Worm (Caenorhabditis elegans): ENCODE results near the gene Y47D3A.14.
A peak's percentile ranks its signal among the peaks of the same experiment; 100 is the strongest.

Y47D3A.14 gene

DNA sequence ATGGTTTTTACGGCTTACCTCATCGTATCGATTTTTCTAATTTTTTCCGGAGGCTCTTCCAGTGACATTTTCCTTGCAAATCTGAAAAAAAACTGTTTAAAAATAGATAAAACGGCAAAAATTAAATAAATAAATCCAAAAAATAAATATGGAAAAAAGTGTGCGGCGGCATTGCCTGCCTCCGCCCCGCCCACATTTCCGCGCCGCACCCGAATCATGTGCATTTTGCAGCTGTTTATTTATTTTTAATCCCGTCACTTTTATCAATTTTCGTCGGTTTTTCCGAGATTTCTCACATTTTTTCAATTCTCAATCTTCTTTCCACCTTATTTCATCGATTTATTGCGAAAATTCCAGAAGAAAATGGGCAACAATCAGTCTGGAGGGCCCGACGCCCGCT is at the start of gene Y47D3A.14, which contains the start of gene aakb-2 (continued):
- TF ChIP-seq nhr-28 (tag; optimal IDR thresholded peaks at IDR 0.05) (no peak), ceh-63 (GFP tag; optimal IDR thresholded peaks at IDR 0.05) (no peak), aha-1 (tag; optimal IDR thresholded peaks at IDR 0.05) (no peak), ceh-82 (tag; optimal IDR thresholded peaks at IDR 0.05) (peak; percentile 14 to 56 (median 33)), mab-9 (GFP tag; IDR thresholded peaks at IDR 0.05) (no peak), lin-39 (tag; optimal IDR thresholded peaks at IDR 0.05) (no peak), efl-1 (optimal IDR thresholded peaks at IDR 0.05) (peak; percentile 19 to 49), efl-1 (GFP tag; optimal IDR thresholded peaks at IDR 0.05 in 1 of 2) (peak in 1 of 2 experiments; percentile 60), lin-13 (GFP tag; optimal IDR thresholded peaks at IDR 0.05) (no peak), grh-1 (GFP tag; IDR thresholded peaks at IDR 0.05) (no peak), zip-4 (GFP tag; optimal IDR thresholded peaks at IDR 0.05) (no peak), unc-130 (tag; optimal IDR thresholded peaks at IDR 0.05) (peak; percentile 87), hlh-17 (GFP tag; optimal IDR thresholded peaks at IDR 0.05; ENCODE audit: borderline replicate concordance) (no peak), ceh-90 (tag; optimal IDR thresholded peaks at IDR 0.05) (no peak), nhr-90 (tag; optimal IDR thresholded peaks at IDR 0.05; ENCODE audit: poor library complexity) (peak; percentile 38), elt-2 (tag; optimal IDR thresholded peaks at IDR 0.05) (no peak), dsc-1 (tag; optimal IDR thresholded peaks at IDR 0.05) (peak; percentile 28), lir-3 (tag; optimal IDR thresholded peaks at IDR 0.05; ENCODE audit: poor library complexity) (no peak), elt-3 (tag; optimal IDR thresholded peaks at IDR 0.05) (peak in 1 of 6 experiments; percentile 24), xbp-1 (tag; optimal IDR thresholded peaks at IDR 0.05) (peak; percentile 55), nhr-47 (tag; optimal IDR thresholded peaks at IDR 0.05) (peak; percentile 53), zag-1 (tag; optimal IDR thresholded peaks at IDR 0.05) (no peak), unc-62 (GFP tag; optimal IDR thresholded peaks at IDR 0.05) (no peak), tbx-2 (tag; optimal IDR thresholded peaks at IDR 0.05) (peak; percentile 52), C34B4.2 (tag; optimal IDR thresholded peaks at IDR 0.05) (no peak), egl-27 (tag; optimal IDR thresholded peaks at IDR 0.05) (no peak), mef-2 (tag; optimal IDR thresholded peaks at IDR 0.05) (no peak), lin-14 (GFP tag; optimal IDR thresholded peaks at IDR 0.05) (peak; percentile 64), irx-1 (tag; optimal IDR thresholded peaks at IDR 0.05) (no peak), C16A3.4 (tag; optimal IDR thresholded peaks at IDR 0.05) (peak; percentile 62)

DNA sequence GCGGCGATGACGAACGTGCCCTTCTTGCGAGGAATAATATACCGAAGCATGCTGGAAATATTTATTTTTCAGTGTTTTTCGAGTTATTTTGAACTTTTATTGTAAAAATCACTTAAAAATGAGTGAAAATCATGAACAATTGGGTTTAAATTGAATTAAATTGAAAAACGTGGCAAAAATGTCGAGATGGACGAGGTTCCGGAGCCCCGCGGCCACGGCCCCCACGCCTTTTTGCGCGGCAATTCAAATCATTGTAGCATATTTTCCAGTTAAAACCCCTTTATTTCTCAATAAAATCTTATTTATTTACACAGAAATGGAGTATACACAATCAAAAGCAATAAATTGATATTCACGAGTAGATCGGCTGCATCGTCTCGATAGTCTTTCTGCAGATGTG is 49.4 kb upstream of the Y47D3A.14 start:
- TF ChIP-seq jun-1 (tag; optimal IDR thresholded peaks at IDR 0.05) = no peak
- TF ChIP-seq irx-1 (tag; optimal IDR thresholded peaks at IDR 0.05) = peak; percentile 68
- peak; percentile 18 for TF ChIP-seq mep-1 (tag; optimal IDR thresholded peaks at IDR 0.05)
- no peak for TF ChIP-seq aly-2 (tag; optimal IDR thresholded peaks at IDR 0.05)
- no peak for TF ChIP-seq C16A3.4 (tag; optimal IDR thresholded peaks at IDR 0.05)
- TF ChIP-seq unc-130 (tag; optimal IDR thresholded peaks at IDR 0.05) = no peak
- TF ChIP-seq swsn-7 (tag; optimal IDR thresholded peaks at IDR 0.05) = no peak
- peak; percentile 64 for TF ChIP-seq fkh-4 (tag; optimal IDR thresholded peaks at IDR 0.05; ENCODE audit: borderline replicate concordance)
- TF ChIP-seq ceh-88 (GFP tag; IDR thresholded peaks at IDR 0.05) = no peak
- TF ChIP-seq egl-27 (tag; optimal IDR thresholded peaks at IDR 0.05) = no peak
- peak; percentile 16 for TF ChIP-seq unc-86 (tag; optimal IDR thresholded peaks at IDR 0.05)
- no peak for TF ChIP-seq zip-4 (GFP tag; optimal IDR thresholded peaks at IDR 0.05)
- no peak for TF ChIP-seq ces-1 (GFP tag; optimal IDR thresholded peaks at IDR 0.05)
- TF ChIP-seq fkh-10 (GFP tag; optimal IDR thresholded peaks at IDR 0.05) = no peak
- TF ChIP-seq pag-3 (tag; optimal IDR thresholded peaks at IDR 0.05; ENCODE audit: borderline replicate concordance, insufficient read depth) = no peak
- TF ChIP-seq C34B4.2 (tag; optimal IDR thresholded peaks at IDR 0.05) = no peak
- TF ChIP-seq ceh-82 (tag; optimal IDR thresholded peaks at IDR 0.05) = peak in 1 of 3 experiments; percentile 53
- peak; percentile 88 for TF ChIP-seq ceh-90 (tag; optimal IDR thresholded peaks at IDR 0.05)
- peak; percentile 19; the same call in 1 of the 2 replicates for TF ChIP-seq mab-9 (GFP tag; IDR thresholded peaks at IDR 0.05)
- TF ChIP-seq ztf-11 (tag; optimal IDR thresholded peaks at IDR 0.05) = peak in 1 of 2 experiments; percentile 67
- TF ChIP-seq pax-3 (tag; optimal IDR thresholded peaks at IDR 0.05) = peak; percentile 53
- no peak for TF ChIP-seq lin-39 (tag; optimal IDR thresholded peaks at IDR 0.05)
- TF ChIP-seq unc-62 (GFP tag; optimal IDR thresholded peaks at IDR 0.05) = no peak
- TF ChIP-seq dpl-1 (GFP tag; optimal IDR thresholded peaks at IDR 0.05) = peak; percentile 81 to 90 (median 85)
- TF ChIP-seq skn-1 (tag; optimal IDR thresholded peaks at IDR 0.05) = no peak
- TF ChIP-seq F16B12.6 (tag; optimal IDR thresholded peaks at IDR 0.05) = peak; percentile 22
- TF ChIP-seq nhr-85 (tag) = peak; percentile 86
- peak; percentile 11 for TF ChIP-seq lin-15B (tag; optimal IDR thresholded peaks at IDR 0.05)
- TF ChIP-seq mdl-1 (tag; optimal IDR thresholded peaks at IDR 0.05) = no peak
- no peak for TF ChIP-seq pqm-1 (tag; optimal IDR thresholded peaks at IDR 0.05)
- TF ChIP-seq elt-3 (tag; optimal IDR thresholded peaks at IDR 0.05) = no peak
- TF ChIP-seq snpc-4 (tag; optimal IDR thresholded peaks at IDR 0.05) = no peak
